Fruit fly (Drosophila melanogaster) whole organism, embryonic: Measurements from ENCODE around the gene Rrp47.

Experiments used
- Adf1 ChIP-seq: fragments of 200-800 bp; sonication (Bioruptor generic); IDR thresholded peaks from 2 replicates; pipeline ENCODE4 v1.3.6; 2022; ENCODE audit warnings: missing biosample characterization, missing genetic modification characterization
- Atf6 ChIP-seq: fragments of 200-800 bp; sonication (Bioruptor generic); IDR thresholded peaks from 2 replicates; pipeline ENCODE4 v1.3.6; 2022; ENCODE audit warnings: missing biosample characterization, missing genetic modification characterization
- CG10462 ChIP-seq: fragments of 200-800 bp; sonication (Bioruptor generic); optimal IDR thresholded peaks from 2 replicates; lab custom pipeline; 2016; ENCODE audit warnings: missing biosample characterization, missing genetic modification characterization
- CG12155 ChIP-seq: fragments of 200-800 bp; sonication (Bioruptor generic); optimal IDR thresholded peaks from 3 replicates; lab custom pipeline; 2016; ENCODE audit warnings: missing biosample characterization, missing genetic modification characterization
- CG13123 ChIP-seq: fragments of 200-800 bp; sonication (Bioruptor generic); optimal IDR thresholded peaks from 2 replicates; lab custom pipeline; 2016; ENCODE audit warnings: missing biosample characterization, missing genetic modification characterization
- CG14014 ChIP-seq: fragments of 200-800 bp; sonication (Bioruptor generic); IDR thresholded peaks from 2 replicates; pipeline ENCODE4 v1.3.6; 2022; ENCODE audit warnings: missing biosample characterization, missing genetic modification characterization
- CG15696 ChIP-seq: fragments of 200-800 bp; sonication (Bioruptor generic); optimal IDR thresholded peaks from 2 replicates; lab custom pipeline; 2019; ENCODE audit warnings: missing biosample characterization, mild to moderate bottlenecking, missing genetic modification characterization, moderate library complexity
- CG18011 ChIP-seq: fragments of 200-800 bp; sonication (Bioruptor generic); optimal IDR thresholded peaks from 2 replicates; lab custom pipeline; 2017; ENCODE audit warnings: missing biosample characterization, missing genetic modification characterization, mild to moderate bottlenecking, moderate library complexity, missing genotype
- CG2199 ChIP-seq: fragments of 200-800 bp; sonication (Bioruptor generic); IDR thresholded peaks from 3 replicates; pipeline ENCODE4 v1.3.6; 2022; ENCODE audit warnings: missing biosample characterization, missing genetic modification characterization
- CG2889 ChIP-seq: fragments of 200-800 bp; sonication (Bioruptor generic); IDR thresholded peaks from 3 replicates; pipeline ENCODE4 v1.3.6; 2022; ENCODE audit warnings: missing biosample characterization, missing genetic modification characterization
- CG31441 ChIP-seq: fragments of 200-800 bp; sonication (Bioruptor generic); IDR thresholded peaks from 2 replicates; pipeline ENCODE4 v1.3.6; 2022; ENCODE audit warnings: missing biosample characterization, missing genetic modification characterization
- CG3847 ChIP-seq: fragments of 200-800 bp; sonication (Bioruptor generic); IDR thresholded peaks from 2 replicates; pipeline ENCODE4 v1.3.6; 2022; ENCODE audit warnings: missing biosample characterization, missing genetic modification characterization
- CG42726 ChIP-seq: fragments of 200-800 bp; sonication (Bioruptor generic); IDR thresholded peaks from 2 replicates; pipeline ENCODE4 v1.3.6; 2022; ENCODE audit warnings: missing biosample characterization, missing genetic modification characterization; ENCODE audit not compliant: partially characterized antibody
- CG4424 ChIP-seq: fragments of 200-800 bp; sonication (Bioruptor generic); optimal IDR thresholded peaks from 3 replicates; lab custom pipeline; 2016; ENCODE audit warnings: missing biosample characterization, missing genetic modification characterization
- CG6791 ChIP-seq: fragments of 200-800 bp; sonication (Bioruptor generic); IDR thresholded peaks from 3 replicates; pipeline ENCODE4 v1.3.6; 2022; ENCODE audit warnings: missing biosample characterization, missing genetic modification characterization; ENCODE audit not compliant: partially characterized antibody
- CG7271 ChIP-seq: fragments of 200-800 bp; sonication (Bioruptor generic); optimal IDR thresholded peaks from 2 replicates; lab custom pipeline; 2018; ENCODE audit warnings: missing biosample characterization, mild to moderate bottlenecking, missing genetic modification characterization, moderate library complexity
- CG7928 ChIP-seq: fragments of 200-800 bp; sonication (Bioruptor generic); optimal IDR thresholded peaks from 2 replicates; lab custom pipeline; 2017; ENCODE audit warnings: missing biosample characterization, mild to moderate bottlenecking, missing genetic modification characterization
- CG8478 ChIP-seq: fragments of >200 bp; optimal IDR thresholded peaks from 2 replicates; lab custom pipeline; 2018
- CG9437 ChIP-seq: fragments of 200-800 bp; sonication (Bioruptor generic); optimal IDR thresholded peaks from 2 replicates; lab custom pipeline; 2018; ENCODE audit warnings: missing biosample characterization, mild to moderate bottlenecking, missing genetic modification characterization
- CG9932 ChIP-seq: fragments of 200-800 bp; sonication (Bioruptor generic); IDR thresholded peaks from 2 replicates; pipeline ENCODE4 v1.3.6; 2022; ENCODE audit warnings: missing biosample characterization, missing genetic modification characterization
- CHES-1-like ChIP-seq: fragments of 200-800 bp; sonication (Bioruptor generic); optimal IDR thresholded peaks from 2 replicates; lab custom pipeline; 2016; ENCODE audit warnings: missing biosample characterization, missing genetic modification characterization
- Gug ChIP-seq: fragments of 200-800 bp; sonication (Bioruptor generic); IDR thresholded peaks from 4 replicates; pipeline ENCODE4 v1.3.6; 2022; ENCODE audit warnings: missing biosample characterization, missing genetic modification characterization
- Hey ChIP-seq: fragments of 200-800 bp; sonication (Bioruptor generic); optimal IDR thresholded peaks from 3 replicates; lab custom pipeline; 2018; ENCODE audit warnings: missing biosample characterization, mild to moderate bottlenecking, missing genetic modification characterization
- Hsf ChIP-seq: fragments of 200-800 bp; sonication (Bioruptor generic); optimal IDR thresholded peaks from 3 replicates; lab custom pipeline; 2016; ENCODE audit warnings: missing biosample characterization, missing genetic modification characterization
- MESR4 ChIP-seq: fragments of 200-800 bp; sonication (Bioruptor generic); optimal IDR thresholded peaks from 2 replicates; lab custom pipeline; 2018; ENCODE audit warnings: missing biosample characterization, mild to moderate bottlenecking, missing genetic modification characterization, moderate library complexity
- Tbp ChIP-seq: fragments of >200 bp; optimal IDR thresholded peaks from 2 replicates; lab custom pipeline; 2018; ENCODE audit warnings: missing biosample characterization, missing genetic modification characterization
- Usf ChIP-seq: fragments of 200-800 bp; sonication (Bioruptor generic); optimal IDR thresholded peaks from 2 replicates; lab custom pipeline; 2017; ENCODE audit warnings: missing genotype, missing biosample characterization, missing genetic modification characterization
- Xbp1 ChIP-seq: fragments of 200-800 bp; sonication (Bioruptor generic); optimal IDR thresholded peaks from 3 replicates; lab custom pipeline; 2016; ENCODE audit warnings: missing biosample characterization, mild to moderate bottlenecking, missing genetic modification characterization
- crol ChIP-seq: fragments of 200-800 bp; sonication (Bioruptor generic); IDR thresholded peaks from 2 replicates; pipeline ENCODE4 v1.3.6; 2022; ENCODE audit warnings: missing biosample characterization, missing genetic modification characterization
- disco-r ChIP-seq: fragments of 200-800 bp; sonication (Bioruptor generic); optimal IDR thresholded peaks from 2 replicates; lab custom pipeline; 2016; ENCODE audit warnings: missing biosample characterization, missing genetic modification characterization
- exex ChIP-seq: fragments of 200-800 bp; sonication (Bioruptor generic); optimal IDR thresholded peaks from 4 replicates; lab custom pipeline; 2018; ENCODE audit warnings: missing biosample characterization, mild to moderate bottlenecking, missing genetic modification characterization, moderate library complexity
- ftz-f1 ChIP-seq: fragments of 200-800 bp; sonication (Bioruptor generic); optimal IDR thresholded peaks from 2 replicates; lab custom pipeline; 2016; ENCODE audit warnings: missing biosample characterization, missing genetic modification characterization
- hkb ChIP-seq, 2 experiments: fragments of 200-800 bp in 1 of 2; fragments of >200 bp in 1 of 2; sonication (Bioruptor generic) in 1 of 2; IDR thresholded peaks in 1 of 2; optimal IDR thresholded peaks in 1 of 2; 2 replicates each; pipeline versions ENCODE4 v1.3.6 to Lab custom; 2017 to 2022; ENCODE audit warnings: missing biosample characterization in 1 of 2, missing genetic modification characterization in 1 of 2
- jing ChIP-seq: fragments of 200-800 bp; sonication (Bioruptor generic); optimal IDR thresholded peaks from 2 replicates; lab custom pipeline; 2018; ENCODE audit warnings: missing biosample characterization, mild to moderate bottlenecking, missing genetic modification characterization
- jumu ChIP-seq: fragments of 200-800 bp; sonication (Bioruptor generic); optimal IDR thresholded peaks from 3 replicates; lab custom pipeline; 2016; ENCODE audit warnings: missing biosample characterization, missing genetic modification characterization
- ken ChIP-seq: fragments of 200-800 bp; sonication (Bioruptor generic); IDR thresholded peaks from 3 replicates; pipeline ENCODE4 v1.3.6; 2022; ENCODE audit warnings: missing biosample characterization, missing genetic modification characterization
- lbe ChIP-seq: fragments of 200-800 bp; sonication (Bioruptor generic); optimal IDR thresholded peaks from 2 replicates; lab custom pipeline; 2016; ENCODE audit warnings: missing biosample characterization, mild to moderate bottlenecking, missing genetic modification characterization
- mam ChIP-seq: fragments of 200-800 bp; sonication (Bioruptor generic); optimal IDR thresholded peaks from 3 replicates; lab custom pipeline; 2016; ENCODE audit warnings: missing biosample characterization, missing genetic modification characterization
- nau ChIP-seq: fragments of 200-800 bp; sonication (Bioruptor generic); optimal IDR thresholded peaks from 3 replicates; lab custom pipeline; 2017; ENCODE audit warnings: missing biosample characterization, mild to moderate bottlenecking, missing genetic modification characterization, missing genetic modification reagents
- otp ChIP-seq: fragments of 200-800 bp; sonication (Bioruptor generic); IDR thresholded peaks from 3 replicates; pipeline ENCODE4, ENCODE4 v1.3.6; 2022; ENCODE audit warnings: missing biosample characterization, missing genetic modification characterization
- pho ChIP-seq: fragments of 200-800 bp; sonication (Bioruptor generic); optimal IDR thresholded peaks from 2 replicates; lab custom pipeline; 2016; ENCODE audit warnings: missing biosample characterization, missing genetic modification characterization
- prd ChIP-seq, 3 experiments: fragments of >200 bp in 2 of 3; fragments of 200-800 bp in 1 of 3; sonication (Bioruptor generic) in 1 of 3; optimal IDR thresholded peaks in 2 of 3; IDR thresholded peaks in 1 of 3; 2 replicates in 2 of 3; 3 replicates in 1 of 3; pipeline versions ENCODE4 v1.3.6 to Lab custom; 2017 to 2022; ENCODE audit warnings: missing biosample characterization in 1 of 3, missing genetic modification characterization in 1 of 3
- schlank ChIP-seq: fragments of 200-800 bp; sonication (Bioruptor generic); optimal IDR thresholded peaks from 2 replicates; lab custom pipeline; 2018; ENCODE audit warnings: missing biosample characterization, mild to moderate bottlenecking, missing genetic modification characterization
- sug ChIP-seq: fragments of 200-800 bp; optimal IDR thresholded peaks from 2 replicates; lab custom pipeline; 2019; ENCODE audit warnings: missing biosample characterization, mild to moderate bottlenecking, missing genetic modification characterization, moderate library complexity
- tin ChIP-seq: fragments of 200-800 bp; sonication (Bioruptor generic); optimal IDR thresholded peaks from 3 replicates; lab custom pipeline; 2016; ENCODE audit warnings: missing biosample characterization, missing genetic modification characterization
- tna ChIP-seq: fragments of 200-800 bp; sonication (Bioruptor generic); IDR thresholded peaks from 2 replicates; pipeline ENCODE4 v1.3.6; 2022; ENCODE audit warnings: missing biosample characterization, missing genetic modification characterization; ENCODE audit not compliant: partially characterized antibody
- tup ChIP-seq: fragments of 200-800 bp; sonication (Bioruptor generic); optimal IDR thresholded peaks from 2 replicates; lab custom pipeline; 2016; ENCODE audit warnings: missing biosample characterization, mild to moderate bottlenecking, missing genetic modification characterization, moderate library complexity
- vnd ChIP-seq: fragments of 200-800 bp; sonication (Bioruptor generic); IDR thresholded peaks from 3 replicates; pipeline ENCODE4 v1.3.6; 2022; ENCODE audit warnings: missing biosample characterization, missing genetic modification characterization; ENCODE audit not compliant: partially characterized antibody
- zen2 ChIP-seq: fragments of 200-800 bp; sonication (Bioruptor generic); IDR thresholded peaks from 3 replicates; pipeline ENCODE4 v1.3.6; 2022; ENCODE audit warnings: missing biosample characterization, missing genetic modification characterization; ENCODE audit not compliant: partially characterized antibody

The Rrp47 gene

dm6 chrX:15909564-15910284, 35.0 kb upstream of the Rrp47 start, which contains the start of gene CycD (continued):
- TF ChIP-seq CG14014 (GFP tag; lab: Robert Waterston, UW) (0 out of 2 replicates have a peak, but pooled peaks have one; percentile 5), vnd (peak; percentile 36; the same call in 1 of the 3 replicates), exex (tag; lab: Kevin White, UChicago) (no peak), CG9932 (no peak), tin (GFP tag; lab: Kevin White, UChicago) (peak; percentile 26), pho (GFP tag; lab: Kevin White, UChicago) (no peak), Tbp (GFP tag; lab: Kevin White, UChicago) (no peak), mam (GFP tag; lab: Kevin White, UChicago) (peak; percentile 44), MESR4 (no peak), CG7271 (tag; lab: Kevin White, UChicago) (no peak), CG18011 (GFP tag; lab: Kevin White, UChicago) (peak; percentile 96), ken (GFP tag; lab: Robert Waterston, UW) (peak; percentile 79; the same call in 2 of the 3 replicates), schlank (tag; lab: Kevin White, UChicago) (no peak), Hsf (GFP tag; lab: Kevin White, UChicago) (peak; percentile 31), jumu (GFP tag; lab: Kevin White, UChicago) (peak; percentile 11), CG9437 (GFP tag; lab: Kevin White, UChicago) (peak; percentile 15), Gug (no peak; the same call in 1 of the 4 replicates), CG3847 (no peak; the same call in 1 of the 2 replicates), CG7928 (no peak), zen2 (GFP tag; lab: Robert Waterston, UW) (no peak), CG4424 (GFP tag; lab: Kevin White, UChicago) (peak; percentile 15), CG12155 (GFP tag; lab: Kevin White, UChicago) (no peak), nau (GFP tag; lab: Kevin White, UChicago) (no peak), Atf6 (GFP tag; lab: Robert Waterston, UW) (no peak), Hey (tag; lab: Kevin White, UChicago) (no peak), CG31441 (GFP tag; lab: Robert Waterston, UW) (no peak), CG13123 (GFP tag; lab: Kevin White, UChicago) (no peak), CG2199 (peak; percentile 39; the same call in 1 of the 3 replicates), CG6791 (GFP tag; lab: Robert Waterston, UW) (peak; percentile 78; the same call in 2 of the 3 replicates), jing (no peak), tna (GFP tag; lab: Robert Waterston, UW) (0 out of 2 replicates have a peak, but pooled peaks have one; percentile 35), Usf (no peak), Adf1 (GFP tag; lab: Robert Waterston, UW) (no peak), ftz-f1 (no peak), CG10462 (GFP tag; lab: Kevin White, UChicago) (no peak), CG42726 (GFP tag; lab: Robert Waterston, UW) (peak; percentile 62; the same call in 1 of the 2 replicates), otp (no peak), tup (GFP tag; lab: Kevin White, UChicago) (no peak), hkb (optimal IDR thresholded peaks at IDR 0.05; lab: Kevin White, UChicago) (no peak), hkb (GFP tag; IDR thresholded peaks at IDR 0.05; lab: Robert Waterston, UW) (no peak), prd (optimal IDR thresholded peaks at IDR 0.05; lab: Kevin White, UChicago) (no peak), prd (GFP tag; IDR thresholded peaks at IDR 0.05; lab: Robert Waterston, UW) (peak; percentile 63; the same call in 1 of the 3 replicates), sug (tag; lab: Kevin White, UChicago) (no peak), disco-r (GFP tag; lab: Kevin White, UChicago) (no peak), CG15696 (tag; lab: Kevin White, UChicago) (peak; percentile 76), CG2889 (GFP tag; lab: Robert Waterston, UW) (no peak), CG8478 (lab: Kevin White, UChicago) (no peak), lbe (GFP tag; lab: Kevin White, UChicago) (no peak), CHES-1-like (GFP tag; lab: Kevin White, UChicago) (no peak), crol (GFP tag; lab: Robert Waterston, UW) (no peak), Xbp1 (GFP tag; lab: Kevin White, UChicago) (peak; percentile 41)
